Fruit fly (Drosophila melanogaster) Kc167 (cell line): ENCODE data around the gene CCT2.

ENCODE experiments used
- Myc ChIP-seq: fragments of >200 bp; optimal IDR thresholded peaks from 2 replicates; lab custom pipeline; 2017; ENCODE audit warnings: missing external identifiers
- insv ChIP-seq: fragments of >200 bp; optimal IDR thresholded peaks from 3 replicates; lab custom pipeline; 2018; ENCODE audit warnings: missing external identifiers

DNA sequence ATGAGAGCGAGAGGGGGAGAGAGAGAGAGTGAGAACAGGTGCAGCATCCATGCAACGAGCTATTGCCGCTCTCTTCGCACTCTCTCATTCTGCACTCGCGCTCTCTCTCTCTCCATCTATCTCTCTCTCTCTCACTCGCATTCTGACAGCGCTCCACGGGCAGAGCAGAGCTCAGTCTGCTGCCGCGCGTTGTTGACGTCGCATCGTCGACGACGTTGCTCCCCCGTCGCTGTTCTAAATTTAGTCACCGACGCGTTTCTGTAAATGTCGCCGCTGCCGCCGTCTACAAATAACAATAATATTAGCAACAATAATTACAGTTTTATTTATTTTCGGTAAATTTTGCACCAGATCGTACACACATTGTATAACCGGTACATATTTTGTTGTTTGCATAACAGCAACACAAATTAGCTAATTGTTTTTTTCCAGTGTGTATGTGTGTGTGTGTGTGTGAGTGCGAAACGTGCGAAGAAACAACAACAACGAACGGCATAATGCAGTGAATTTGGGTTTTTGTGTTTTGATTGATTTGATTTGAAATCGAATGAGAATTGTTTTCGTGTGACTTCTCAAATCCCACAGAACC lies 46.8 kb upstream of the CCT2 start:
- TF ChIP-seq insv (lab: Kevin White, UChicago): no peak
- no peak for TF ChIP-seq Myc (lab: Kevin White, UChicago)
